Fruit fly (Drosophila melanogaster) whole organism, embryonic: ENCODE data around the gene CG13455.
A peak's percentile ranks its signal among the peaks of the same experiment; 100 is the strongest.

ENCODE experiments used
- BEAF-32 ChIP-seq: fragments of 200-800 bp; sonication (Bioruptor generic); optimal IDR thresholded peaks from 3 replicates; lab custom pipeline; 2017; ENCODE audit warnings: missing biosample characterization, missing genetic modification characterization, mild to moderate bottlenecking, moderate library complexity, missing genetic modification reagents
- Bteb2 ChIP-seq: fragments of 200-800 bp; sonication (Bioruptor generic); optimal IDR thresholded peaks from 2 replicates; lab custom pipeline; 2016; ENCODE audit warnings: missing biosample characterization, missing genetic modification characterization
- CG10321 ChIP-seq: fragments of 200-800 bp; sonication (Bioruptor generic); IDR thresholded peaks from 2 replicates; pipeline ENCODE4 v1.3.6; 2022; ENCODE audit warnings: missing biosample characterization, missing genetic modification characterization
- CG10959 ChIP-seq: fragments of 200-800 bp; sonication (Bioruptor generic); IDR thresholded peaks from 2 replicates; pipeline ENCODE4 v1.3.6; 2022; ENCODE audit warnings: missing biosample characterization, missing genetic modification characterization
- CG11093 ChIP-seq: fragments of 200-800 bp; sonication (Bioruptor generic); IDR thresholded peaks from 3 replicates; pipeline ENCODE4 v1.3.6; 2022; ENCODE audit warnings: missing biosample characterization, missing genetic modification characterization
- CG13894 ChIP-seq: fragments of 200-800 bp; sonication (Bioruptor generic); optimal IDR thresholded peaks from 3 replicates; lab custom pipeline; 2018; ENCODE audit warnings: missing biosample characterization, mild to moderate bottlenecking, missing genetic modification characterization, moderate library complexity
- CG16779 ChIP-seq: fragments of 200-800 bp; sonication (Bioruptor generic); IDR thresholded peaks from 2 replicates; pipeline ENCODE4 v1.3.6; 2022; ENCODE audit warnings: missing biosample characterization, missing genetic modification characterization
- CG16815 ChIP-seq: fragments of 200-800 bp; sonication (Bioruptor generic); optimal IDR thresholded peaks from 3 replicates; lab custom pipeline; 2017; ENCODE audit warnings: missing biosample characterization, mild to moderate bottlenecking, missing genetic modification characterization
- CG17186 ChIP-seq: fragments of 200-800 bp; sonication (Bioruptor generic); optimal IDR thresholded peaks from 3 replicates; lab custom pipeline; 2017; ENCODE audit warnings: missing biosample characterization, missing genetic modification reagents, missing genetic modification characterization
- CG2129 ChIP-seq: fragments of 200-800 bp; sonication (Bioruptor generic); IDR thresholded peaks from 2 replicates; pipeline ENCODE4 v1.3.6; 2022; ENCODE audit warnings: missing biosample characterization, missing genetic modification characterization; ENCODE audit not compliant: partially characterized antibody
- CG31365 ChIP-seq: fragments of 200-800 bp; sonication (Bioruptor generic); optimal IDR thresholded peaks from 2 replicates; lab custom pipeline; 2018; ENCODE audit warnings: missing biosample characterization, mild to moderate bottlenecking, missing genetic modification characterization
- CG3163 ChIP-seq: fragments of 200-800 bp; sonication (Bioruptor generic); optimal IDR thresholded peaks from 3 replicates; lab custom pipeline; 2016; ENCODE audit warnings: missing biosample characterization, missing genetic modification characterization
- CG3407 ChIP-seq: fragments of 200-800 bp; sonication (Bioruptor generic); optimal IDR thresholded peaks from 2 replicates; lab custom pipeline; 2018; ENCODE audit warnings: missing biosample characterization, mild to moderate bottlenecking, missing genetic modification characterization
- CG34224 ChIP-seq: fragments of 200-800 bp; sonication (Bioruptor generic); IDR thresholded peaks from 3 replicates; pipeline ENCODE4 v1.3.6; 2022; ENCODE audit warnings: missing biosample characterization, missing genetic modification characterization; ENCODE audit not compliant: partially characterized antibody
- CG4707 ChIP-seq: fragments of 200-800 bp; sonication (Bioruptor generic); optimal IDR thresholded peaks from 2 replicates; lab custom pipeline; 2018; ENCODE audit warnings: missing biosample characterization, mild to moderate bottlenecking, missing genetic modification characterization, moderate library complexity
- CG6272 ChIP-seq: fragments of 200-800 bp; sonication (Bioruptor generic); IDR thresholded peaks from 2 replicates; pipeline ENCODE4 v1.3.6; 2022; ENCODE audit warnings: missing biosample characterization, missing genetic modification characterization
- CG6813 ChIP-seq: fragments of 200-800 bp; sonication (Bioruptor generic); optimal IDR thresholded peaks from 2 replicates; lab custom pipeline; 2017; ENCODE audit warnings: missing biosample characterization, missing genetic modification characterization, mild to moderate bottlenecking, moderate library complexity, missing genetic modification reagents
- CG8388 ChIP-seq: fragments of 200-800 bp; sonication (Bioruptor generic); optimal IDR thresholded peaks from 2 replicates; lab custom pipeline; 2019; ENCODE audit warnings: missing biosample characterization, mild to moderate bottlenecking, missing genetic modification characterization, moderate library complexity
- CG8478 ChIP-seq: fragments of >200 bp; optimal IDR thresholded peaks from 2 replicates; lab custom pipeline; 2018
- CG9609 ChIP-seq: fragments of 200-800 bp; sonication (Bioruptor generic); optimal IDR thresholded peaks from 3 replicates; lab custom pipeline; 2016; ENCODE audit warnings: missing biosample characterization, missing genetic modification characterization
- Dad ChIP-seq: fragments of 200-800 bp; sonication (Bioruptor generic); optimal IDR thresholded peaks from 3 replicates; lab custom pipeline; 2016; ENCODE audit warnings: missing biosample characterization, missing genetic modification characterization
- Deaf1 ChIP-seq: fragments of 200-800 bp; optimal IDR thresholded peaks from 3 replicates; lab custom pipeline; 2019; ENCODE audit warnings: missing biosample characterization, mild to moderate bottlenecking, missing genetic modification characterization, moderate library complexity
- Dip3 ChIP-seq: fragments of 200-800 bp; sonication (Bioruptor generic); optimal IDR thresholded peaks from 3 replicates; lab custom pipeline; 2016; ENCODE audit warnings: missing biosample characterization, missing genetic modification characterization
- Gug ChIP-seq: fragments of 200-800 bp; sonication (Bioruptor generic); IDR thresholded peaks from 4 replicates; pipeline ENCODE4 v1.3.6; 2022; ENCODE audit warnings: missing biosample characterization, missing genetic modification characterization
- H15 ChIP-seq: fragments of 200-800 bp; sonication (Bioruptor generic); IDR thresholded peaks from 3 replicates; pipeline ENCODE4 v1.3.6; 2022; ENCODE audit warnings: missing biosample characterization, missing genetic modification characterization
- HLH4C ChIP-seq: fragments of 200-800 bp; sonication (Bioruptor generic); IDR thresholded peaks from 3 replicates; pipeline ENCODE4 v1.3.6; 2022; ENCODE audit warnings: missing biosample characterization, missing genetic modification characterization; ENCODE audit not compliant: partially characterized antibody
- MBD-R2 ChIP-seq: fragments of 200-800 bp; sonication (Bioruptor generic); IDR thresholded peaks from 2 replicates; pipeline ENCODE4 v1.3.6; 2022; ENCODE audit warnings: missing biosample characterization, missing genetic modification characterization
- abd-A ChIP-seq: fragments of 200-800 bp; sonication (Bioruptor generic); optimal IDR thresholded peaks from 3 replicates; lab custom pipeline; 2019; ENCODE audit warnings: missing biosample characterization, mild to moderate bottlenecking, missing genetic modification characterization, moderate library complexity
- ase ChIP-seq: fragments of 200-800 bp; sonication (Bioruptor generic); IDR thresholded peaks from 3 replicates; pipeline ENCODE4 v1.3.6; 2022; ENCODE audit warnings: missing biosample characterization, missing genetic modification characterization
- caup ChIP-seq: fragments of 200-800 bp; sonication (Bioruptor generic); optimal IDR thresholded peaks from 3 replicates; lab custom pipeline; 2017; ENCODE audit warnings: missing biosample characterization, mild to moderate bottlenecking, missing genetic modification characterization, moderate library complexity; ENCODE audit not compliant: severe bottlenecking
- chm ChIP-seq: fragments of 200-800 bp; sonication (Bioruptor generic); IDR thresholded peaks from 2 replicates; pipeline ENCODE4 v1.3.6; 2022; ENCODE audit warnings: missing biosample characterization, missing genetic modification characterization
- ci ChIP-seq: fragments of 200-800 bp; sonication (Bioruptor generic); IDR thresholded peaks from 3 replicates; pipeline ENCODE4 v1.3.6; 2022; ENCODE audit warnings: missing biosample characterization, missing genetic modification characterization
- crp ChIP-seq, 2 experiments: fragments of 200-800 bp; sonication (Bioruptor generic); optimal IDR thresholded peaks; 2 replicates in 1 of 2; 3 replicates in 1 of 2; lab custom pipeline; 2017; ENCODE audit warnings: missing biosample characterization in 2 of 2, missing genetic modification characterization in 2 of 2, mild to moderate bottlenecking in 1 of 2, moderate library complexity in 1 of 2
- dimm ChIP-seq: fragments of 200-800 bp; sonication (Bioruptor generic); IDR thresholded peaks from 2 replicates; pipeline ENCODE4 v1.3.6; 2022; ENCODE audit warnings: missing biosample characterization, missing genetic modification characterization
- esg ChIP-seq: fragments of 200-800 bp; sonication (Bioruptor generic); conservative IDR thresholded peaks from 2 replicates; pipeline ENCODE4 v1.3.6; 2022; ENCODE audit warnings: missing biosample characterization, missing genetic modification characterization
- ewg ChIP-seq: fragments of 200-800 bp; sonication (Bioruptor generic); optimal IDR thresholded peaks from 3 replicates; lab custom pipeline; 2017; ENCODE audit warnings: mild to moderate bottlenecking, missing biosample characterization, missing genetic modification reagents, missing genetic modification characterization
- gem ChIP-seq: fragments of 200-800 bp; sonication (Bioruptor generic); optimal IDR thresholded peaks from 2 replicates; lab custom pipeline; 2019; ENCODE audit warnings: missing biosample characterization, mild to moderate bottlenecking, missing genetic modification characterization, moderate library complexity
- grn ChIP-seq: fragments of 200-800 bp; sonication (Bioruptor generic); optimal IDR thresholded peaks from 3 replicates; lab custom pipeline; 2017; ENCODE audit warnings: missing biosample characterization, missing genetic modification characterization
- klu ChIP-seq: fragments of 200-800 bp; sonication (Bioruptor generic); IDR thresholded peaks from 2 replicates; pipeline ENCODE4 v1.3.6; 2022; ENCODE audit warnings: missing biosample characterization, missing genetic modification characterization
- kni ChIP-seq: fragments of 200-800 bp; sonication (Bioruptor generic); optimal IDR thresholded peaks from 3 replicates; lab custom pipeline; 2017; ENCODE audit warnings: mild to moderate bottlenecking, missing biosample characterization, missing genetic modification reagents, missing genetic modification characterization
- knrl ChIP-seq: fragments of 200-800 bp; sonication (Bioruptor generic); IDR thresholded peaks from 3 replicates; pipeline ENCODE4 v1.3.6; 2022; ENCODE audit warnings: missing biosample characterization, missing genetic modification characterization; ENCODE audit not compliant: partially characterized antibody
- lola ChIP-seq, 3 experiments: fragments of >200 bp in 2 of 3; fragments of 200-800 bp in 1 of 3; sonication (Bioruptor generic) in 1 of 3; optimal IDR thresholded peaks; 2 replicates each; lab custom pipeline; 2017 to 2019; ENCODE audit warnings: missing biosample characterization in 3 of 3, missing genetic modification characterization in 3 of 3, mild to moderate bottlenecking in 1 of 3, moderate library complexity in 1 of 3
- nmo ChIP-seq: fragments of 200-800 bp; sonication (Bioruptor generic); optimal IDR thresholded peaks from 2 replicates; lab custom pipeline; 2018; ENCODE audit warnings: missing biosample characterization, mild to moderate bottlenecking, missing genetic modification characterization, moderate library complexity
- pho ChIP-seq: fragments of 200-800 bp; sonication (Bioruptor generic); optimal IDR thresholded peaks from 2 replicates; lab custom pipeline; 2016; ENCODE audit warnings: missing biosample characterization, missing genetic modification characterization
- pzg ChIP-seq: fragments of 200-800 bp; sonication (Bioruptor generic); optimal IDR thresholded peaks from 3 replicates; lab custom pipeline; 2018; ENCODE audit warnings: missing biosample characterization, mild to moderate bottlenecking, missing genetic modification characterization, moderate library complexity
- row ChIP-seq: fragments of 200-800 bp; sonication (Bioruptor generic); IDR thresholded peaks from 3 replicates; pipeline ENCODE4 v1.3.6; 2022; ENCODE audit warnings: missing biosample characterization, missing genetic modification characterization
- shn ChIP-seq: fragments of 200-800 bp; sonication (Bioruptor generic); optimal IDR thresholded peaks from 3 replicates; lab custom pipeline; 2016; ENCODE audit warnings: missing biosample characterization, missing genetic modification characterization
- sna ChIP-seq: fragments of 200-800 bp; sonication (Bioruptor generic); IDR thresholded peaks from 2 replicates; pipeline ENCODE4 v1.3.6; 2022; ENCODE audit warnings: missing biosample characterization, missing genetic modification characterization; ENCODE audit not compliant: partially characterized antibody
- so ChIP-seq: fragments of 200-800 bp; sonication (Bioruptor generic); IDR thresholded peaks from 3 replicates; pipeline ENCODE4 v1.3.6; 2022; ENCODE audit warnings: missing biosample characterization, missing genetic modification characterization
- vvl ChIP-seq: fragments of 200-800 bp; sonication (Bioruptor generic); IDR thresholded peaks from 2 replicates; pipeline ENCODE4 v1.3.6; 2022; ENCODE audit warnings: missing biosample characterization, missing genetic modification characterization

Gene CG13455

dm6 chr3L:15514405-15514804 is 18.0 kb downstream of the CG13455 start (continued):
- peak; percentile 22 for TF ChIP-seq grn
- TF ChIP-seq Deaf1 = no peak
- TF ChIP-seq chm (GFP tag; lab: Robert Waterston, UW) = peak; percentile 22; the same call in 1 of the 2 replicates
- no peak for TF ChIP-seq CG17186 (GFP tag; lab: Kevin White, UChicago)
- no peak for TF ChIP-seq CG11093 (GFP tag; lab: Robert Waterston, UW)
- no peak for TF ChIP-seq dimm (GFP tag; lab: Robert Waterston, UW)
- no peak; the same call in 1 of the 2 replicates for TF ChIP-seq vvl (GFP tag; lab: Robert Waterston, UW)
- TF ChIP-seq Gug (GFP tag; lab: Robert Waterston, UW) = no peak
- peak; percentile 27; the same call in 1 of the 3 replicates for TF ChIP-seq ci (GFP tag; lab: Robert Waterston, UW)
- no peak for TF ChIP-seq CG31365 (tag; lab: Kevin White, UChicago)
- TF ChIP-seq CG16779 = no peak
- peak in 1 of 2 experiments; percentile 20 for TF ChIP-seq crp (GFP tag; optimal IDR thresholded peaks at IDR 0.05; lab: Kevin White, UChicago)
- TF ChIP-seq H15 = no peak
- TF ChIP-seq MBD-R2 (GFP tag; lab: Robert Waterston, UW) = no peak
- TF ChIP-seq pho (GFP tag; lab: Kevin White, UChicago) = no peak
- no peak for TF ChIP-seq klu (GFP tag; lab: Robert Waterston, UW)
- no peak for TF ChIP-seq pzg (GFP tag; lab: Kevin White, UChicago)
- no peak for TF ChIP-seq CG3407 (GFP tag; lab: Kevin White, UChicago)
- peak; percentile 88 for TF ChIP-seq CG3163 (GFP tag; lab: Kevin White, UChicago)
- TF ChIP-seq CG10959 (GFP tag; lab: Robert Waterston, UW) = no peak
- TF ChIP-seq nmo (GFP tag; lab: Kevin White, UChicago) = no peak
- no peak for TF ChIP-seq lola (GFP tag; optimal IDR thresholded peaks at IDR 0.05; lab: Kevin White, UChicago)
- no peak for TF ChIP-seq ewg (GFP tag; lab: Kevin White, UChicago)
- TF ChIP-seq CG9609 = no peak
- TF ChIP-seq knrl = no peak
- TF ChIP-seq kni (GFP tag; lab: Kevin White, UChicago) = no peak
- TF ChIP-seq CG6272 (GFP tag; lab: Robert Waterston, UW) = no peak
- 0 out of 3 replicates have a peak, but pooled peaks have one; percentile 7 for TF ChIP-seq HLH4C (GFP tag; lab: Robert Waterston, UW)
- no peak for TF ChIP-seq CG8478 (lab: Kevin White, UChicago)
- TF ChIP-seq gem (tag; lab: Kevin White, UChicago) = no peak
- peak; percentile 38; the same call in 1 of the 2 replicates for TF ChIP-seq sna
- TF ChIP-seq CG34224 (GFP tag; lab: Robert Waterston, UW) = peak; percentile 55; the same call in 2 of the 3 replicates
- no peak for TF ChIP-seq CG16815 (GFP tag; lab: Kevin White, UChicago)
- no peak for TF ChIP-seq ase (GFP tag; lab: Robert Waterston, UW)
- 0 out of 2 replicates have a peak, but pooled peaks have one; percentile 45 for TF ChIP-seq CG10321 (GFP tag; lab: Robert Waterston, UW)
- TF ChIP-seq BEAF-32 (GFP tag; lab: Kevin White, UChicago) = no peak
- no peak for TF ChIP-seq Bteb2 (GFP tag; lab: Kevin White, UChicago)
- TF ChIP-seq shn (GFP tag; lab: Kevin White, UChicago) = no peak
- no peak for TF ChIP-seq CG2129
- peak; percentile 86 for TF ChIP-seq abd-A
- peak; percentile 30; the same call in 1 of the 3 replicates for TF ChIP-seq so (GFP tag; lab: Robert Waterston, UW)
- no peak for TF ChIP-seq CG8388
- no peak for TF ChIP-seq CG6813 (GFP tag; lab: Kevin White, UChicago)
- no peak for TF ChIP-seq CG4707 (GFP tag; lab: Kevin White, UChicago)
- TF ChIP-seq CG13894 = peak; percentile 92
- TF ChIP-seq Dad (GFP tag; lab: Kevin White, UChicago) = no peak
- no peak for TF ChIP-seq Dip3
- no peak for TF ChIP-seq esg (GFP tag; lab: Robert Waterston, UW)
- TF ChIP-seq caup (GFP tag; lab: Kevin White, UChicago) = no peak
- TF ChIP-seq row (GFP tag; lab: Robert Waterston, UW) = no peak
